Fruit fly (Drosophila melanogaster) whole organism, wandering third instar larva: ENCODE data around the gene Pdi.

ENCODE experiments used
- Abd-B ChIP-seq: fragments of >200 bp; optimal IDR thresholded peaks from 2 replicates; lab custom pipeline; 2017; ENCODE audit warnings: missing biosample characterization, missing genetic modification characterization
- CG32264 ChIP-seq: fragments of 200-800 bp; sonication (Bioruptor generic); optimal IDR thresholded peaks from 2 replicates; lab custom pipeline; 2016; ENCODE audit warnings: missing biosample characterization, missing genetic modification characterization
- CG9705 ChIP-seq: fragments of 200-800 bp; sonication (Bioruptor generic); optimal IDR thresholded peaks from 2 replicates; lab custom pipeline; 2018; ENCODE audit warnings: missing biosample characterization, mild to moderate bottlenecking, missing genetic modification characterization
- Dfd ChIP-seq: fragments of >200 bp; optimal IDR thresholded peaks from 2 replicates; lab custom pipeline; 2017; ENCODE audit warnings: missing biosample characterization, missing genetic modification characterization
- Dif ChIP-seq: fragments of 200-275, 200-300 bp; sonication (Bioruptor generic); optimal IDR thresholded peaks from 2 replicates; lab custom pipeline; 2018; ENCODE audit warnings: missing biosample characterization, missing genetic modification characterization; ENCODE audit not compliant: partially characterized antibody
- GATAd ChIP-seq: sonication (Bioruptor generic); optimal IDR thresholded peaks from 2 replicates; lab custom pipeline; 2016; ENCODE audit warnings: missing biosample characterization, missing genetic modification characterization
- HLH106 ChIP-seq: fragments of 200-800 bp; optimal IDR thresholded peaks from 3 replicates; lab custom pipeline; 2019; ENCODE audit warnings: missing biosample characterization, mild to moderate bottlenecking, missing genetic modification characterization, moderate library complexity
- Hnf4 ChIP-seq: fragments of 200-800 bp; sonication (Bioruptor generic); optimal IDR thresholded peaks from 2 replicates; lab custom pipeline; 2016; ENCODE audit warnings: missing biosample characterization, mild to moderate bottlenecking, missing genetic modification characterization
- Hr78 ChIP-seq: fragments of >200 bp; optimal IDR thresholded peaks from 2 replicates; lab custom pipeline; 2017; ENCODE audit warnings: missing biosample characterization, missing genetic modification characterization
- Hr83 ChIP-seq: fragments of 200-300 bp; sonication (Bioruptor generic); optimal IDR thresholded peaks from 2 replicates; lab custom pipeline; 2016; ENCODE audit warnings: missing biosample characterization, mild to moderate bottlenecking, missing genetic modification characterization, moderate library complexity; ENCODE audit not compliant: poor library complexity, severe bottlenecking
- Mio ChIP-seq: sonication (Bioruptor generic); optimal IDR thresholded peaks from 2 replicates; lab custom pipeline; 2016; ENCODE audit warnings: missing biosample characterization, missing genetic modification characterization
- Myc ChIP-seq: fragments of >200 bp; optimal IDR thresholded peaks from 2 replicates; lab custom pipeline; 2017
- N ChIP-seq: fragments of >200 bp; optimal IDR thresholded peaks from 2 replicates; lab custom pipeline; 2018; ENCODE audit warnings: missing biosample characterization, missing external identifiers, missing genetic modification characterization
- OdsH ChIP-seq: fragments of 200-800 bp; sonication (Bioruptor generic); optimal IDR thresholded peaks from 2 replicates; lab custom pipeline; 2016; ENCODE audit warnings: missing biosample characterization, mild to moderate bottlenecking, missing genetic modification characterization
- Sp1 ChIP-seq: fragments of 200-800 bp; sonication (Bioruptor generic); optimal IDR thresholded peaks from 3 replicates; lab custom pipeline; 2019; ENCODE audit warnings: missing biosample characterization, mild to moderate bottlenecking, missing genetic modification characterization, moderate library complexity
- Vsx2 ChIP-seq: fragments of 200-300, 225-300 bp; sonication (Bioruptor generic); optimal IDR thresholded peaks from 2 replicates; lab custom pipeline; 2018; ENCODE audit warnings: missing biosample characterization, missing genetic modification characterization; ENCODE audit not compliant: partially characterized antibody
- br ChIP-seq: fragments of 200-800 bp; sonication (Bioruptor generic); optimal IDR thresholded peaks from 2 replicates; lab custom pipeline; 2016; ENCODE audit warnings: missing biosample characterization, missing genetic modification characterization
- brk ChIP-seq: fragments of 200-800 bp; sonication (Bioruptor generic); optimal IDR thresholded peaks from 2 replicates; lab custom pipeline; 2016; ENCODE audit warnings: missing biosample characterization, mild to moderate bottlenecking, missing genetic modification characterization
- dmrt93B ChIP-seq: fragments of 200-800 bp; sonication (Bioruptor generic); optimal IDR thresholded peaks from 2 replicates; lab custom pipeline; 2018; ENCODE audit warnings: missing biosample characterization, mild to moderate bottlenecking, missing genetic modification characterization
- dsf ChIP-seq: sonication (Bioruptor generic); optimal IDR thresholded peaks from 2 replicates; lab custom pipeline; 2016; ENCODE audit warnings: missing biosample characterization, missing genetic modification characterization, borderline replicate concordance
- ey ChIP-seq: fragments of 200-800 bp; sonication (Bioruptor generic); optimal IDR thresholded peaks from 2 replicates; lab custom pipeline; 2016; ENCODE audit warnings: missing biosample characterization, missing genetic modification characterization
- foxo ChIP-seq, 2 experiments: fragments of 200-800 bp; sonication (Bioruptor generic); optimal IDR thresholded peaks; 2 replicates in 1 of 2; 3 replicates in 1 of 2; lab custom pipeline; 2016 to 2017; ENCODE audit warnings: missing biosample characterization in 2 of 2, missing genetic modification characterization in 2 of 2
- fru ChIP-seq: fragments of 200-800 bp; sonication (Bioruptor generic); optimal IDR thresholded peaks from 3 replicates; lab custom pipeline; 2016; ENCODE audit warnings: missing biosample characterization, mild to moderate bottlenecking, missing genetic modification characterization
- h ChIP-seq: fragments of 200-800 bp; sonication (Bioruptor generic); optimal IDR thresholded peaks from 3 replicates; lab custom pipeline; 2016; ENCODE audit warnings: missing biosample characterization, mild to moderate bottlenecking, missing genetic modification characterization
- lola ChIP-seq: fragments of >200 bp; optimal IDR thresholded peaks from 2 replicates; lab custom pipeline; 2017; ENCODE audit warnings: missing biosample characterization, missing genetic modification characterization
- pan ChIP-seq: fragments of >200 bp; optimal IDR thresholded peaks from 2 replicates; lab custom pipeline; 2017
- psq ChIP-seq: fragments of 200-800 bp; sonication (Bioruptor generic); optimal IDR thresholded peaks from 3 replicates; lab custom pipeline; 2017; ENCODE audit warnings: missing biosample characterization, mild to moderate bottlenecking, missing genetic modification characterization, moderate library complexity
- rgr ChIP-seq: fragments of 200-800 bp; sonication (Bioruptor generic); optimal IDR thresholded peaks from 3 replicates; lab custom pipeline; 2016; ENCODE audit warnings: missing biosample characterization, mild to moderate bottlenecking, missing genetic modification characterization
- sage ChIP-seq: fragments of 200-800 bp; sonication (Bioruptor generic); optimal IDR thresholded peaks from 2 replicates; lab custom pipeline; 2016; ENCODE audit warnings: missing biosample characterization, mild to moderate bottlenecking, missing genetic modification characterization
- sv ChIP-seq: fragments of 200-800 bp; sonication (Bioruptor generic); optimal IDR thresholded peaks from 3 replicates; lab custom pipeline; 2016; ENCODE audit warnings: missing biosample characterization, missing genetic modification characterization
- tai ChIP-seq: sonication (Bioruptor generic); optimal IDR thresholded peaks from 2 replicates; lab custom pipeline; 2016; ENCODE audit warnings: missing biosample characterization, missing genetic modification characterization
- woc ChIP-seq: sonication (Bioruptor generic); optimal IDR thresholded peaks from 2 replicates; lab custom pipeline; 2016; ENCODE audit warnings: missing biosample characterization, mild to moderate bottlenecking, missing genetic modification characterization

Pdi gene

dm6 chr3L:15189707-15190106 lies 47.1 kb upstream of the Pdi start:
- TF ChIP-seq Myc (lab: Kevin White, UChicago) (no peak), woc (GFP tag; lab: Kevin White, UChicago) (peak; percentile 41), lola (GFP tag; lab: Kevin White, UChicago) (no peak)

- TF ChIP-seq h (GFP tag; lab: Kevin White, UChicago): peak; percentile 25
- peak; percentile 43 for TF ChIP-seq dmrt93B (GFP tag; lab: Kevin White, UChicago)
- TF ChIP-seq fru (GFP tag; lab: Kevin White, UChicago): peak; percentile 62
- no peak for TF ChIP-seq Hr83 (GFP tag; lab: Kevin White, UChicago)
- TF ChIP-seq tai (GFP tag; lab: Kevin White, UChicago): peak; percentile 3
- TF ChIP-seq CG32264 (GFP tag; lab: Kevin White, UChicago): no peak
- TF ChIP-seq HLH106: peak; percentile 23
- TF ChIP-seq foxo (GFP tag; optimal IDR thresholded peaks at IDR 0.05; lab: Kevin White, UChicago): peak in 1 of 2 experiments; percentile 69
- peak; percentile 27 for TF ChIP-seq Hnf4
- TF ChIP-seq ey: peak; percentile 38
- TF ChIP-seq Abd-B (GFP tag; lab: Kevin White, UChicago): no peak
- no peak for TF ChIP-seq sage (GFP tag; lab: Kevin White, UChicago)
- TF ChIP-seq Mio (GFP tag; lab: Kevin White, UChicago): no peak
- TF ChIP-seq psq (GFP tag; lab: Kevin White, UChicago): peak; percentile 53
- TF ChIP-seq rgr (GFP tag; lab: Kevin White, UChicago): peak; percentile 20
- peak; percentile 8 for TF ChIP-seq Sp1 (GFP tag; lab: Kevin White, UChicago)
- peak; percentile 31 for TF ChIP-seq br
Observed at dm6 chr3L:15188735-15189134, 46.1 kb upstream of the Pdi start.

dm6 chr3L:15187782-15188181 lies 45.1 kb upstream of the Pdi start:
- TF ChIP-seq Myc (lab: Kevin White, UChicago) (no peak), br (no peak), OdsH (GFP tag; lab: Kevin White, UChicago) (no peak), Vsx2 (no peak), rgr (GFP tag; lab: Kevin White, UChicago) (no peak), pan (lab: Kevin White, UChicago) (no peak)

- TF ChIP-seq woc (GFP tag; lab: Kevin White, UChicago) (peak; percentile 15), tai (GFP tag; lab: Kevin White, UChicago) (no peak), dsf (GFP tag; lab: Kevin White, UChicago) (no peak), Dfd (GFP tag; lab: Kevin White, UChicago) (no peak), Abd-B (GFP tag; lab: Kevin White, UChicago) (no peak), pan (lab: Kevin White, UChicago) (no peak), Hr83 (GFP tag; lab: Kevin White, UChicago) (no peak), OdsH (GFP tag; lab: Kevin White, UChicago) (peak; percentile 24), sv (GFP tag; lab: Kevin White, UChicago) (no peak), fru (GFP tag; lab: Kevin White, UChicago) (peak; percentile 56), brk (GFP tag; lab: Kevin White, UChicago) (no peak), HLH106 (peak; percentile 61), CG32264 (GFP tag; lab: Kevin White, UChicago) (no peak), N (GFP tag; lab: Kevin White, UChicago) (no peak), Mio (GFP tag; lab: Kevin White, UChicago) (no peak), h (GFP tag; lab: Kevin White, UChicago) (peak; percentile 22), br (peak; percentile 14), ey (peak; percentile 31), psq (GFP tag; lab: Kevin White, UChicago) (peak; percentile 44), Sp1 (GFP tag; lab: Kevin White, UChicago) (peak; percentile 56), foxo (GFP tag; optimal IDR thresholded peaks at IDR 0.05; lab: Kevin White, UChicago) (peak in 1 of 2 experiments; percentile 49), CG9705 (GFP tag; lab: Kevin White, UChicago) (no peak), rgr (GFP tag; lab: Kevin White, UChicago) (no peak), GATAd (no peak), dmrt93B (GFP tag; lab: Kevin White, UChicago) (peak; percentile 9), Hr78 (GFP tag; lab: Kevin White, UChicago) (no peak), sage (GFP tag; lab: Kevin White, UChicago) (no peak), lola (GFP tag; lab: Kevin White, UChicago) (no peak), Dif (GFP tag; lab: Kevin White, UChicago) (no peak), Hnf4 (no peak)
Observed at dm6 chr3L:15180816-15181215, 38.2 kb upstream of the Pdi start.
